Worm (Caenorhabditis elegans) whole organism, L4 larva: Measurements from ENCODE around the gene sre-30.

Experiments
- D1046.2 ChIP-seq: fragments of 200-800 bp; sonication (Bioruptor generic); IDR thresholded peaks from 2 replicates; pipeline ENCODE4 v1.3.6; 2022; ENCODE audit warnings: missing genetic modification characterization, missing compliant biosample characterization
- F26F4.8 ChIP-seq: fragments of 200-800 bp; sonication (Bioruptor generic); conservative IDR thresholded peaks from 2 replicates; pipeline ENCODE4 v1.3.6; 2022; ENCODE audit warnings: missing genetic modification characterization, missing compliant biosample characterization
- F49E8.2 ChIP-seq: sonication (generic microtip); optimal IDR thresholded peaks from 2 replicates; lab custom pipeline; 2016; ENCODE audit warnings: missing compliant biosample characterization, mild to moderate bottlenecking, missing genetic modification characterization, borderline replicate concordance
- R02D3.7 ChIP-seq: fragments of 150-350 bp; sonication (generic microtip); optimal IDR thresholded peaks from 3 replicates; lab custom pipeline; 2014; ENCODE audit warnings: missing biosample characterization, missing genetic modification characterization
- T20F7.1 ChIP-seq: fragments of 200-800 bp; sonication (Bioruptor generic); optimal IDR thresholded peaks from 2 replicates; lab custom pipeline; 2018; ENCODE audit warnings: mild to moderate bottlenecking, missing genetic modification characterization, missing compliant biosample characterization
- Y48G9A.11 ChIP-seq: fragments of 200-800 bp; sonication (Bioruptor generic); IDR thresholded peaks from 2 replicates; pipeline ENCODE4 v1.3.6; 2022; ENCODE audit warnings: missing genetic modification reagents, missing genetic modification characterization, missing compliant biosample characterization
- Y5F2A.4 ChIP-seq: fragments of 200-800 bp; sonication (Bioruptor generic); optimal IDR thresholded peaks from 2 replicates; lab custom pipeline; 2018; ENCODE audit warnings: mild to moderate bottlenecking, missing genetic modification characterization, missing compliant biosample characterization
- ZK337.2 ChIP-seq: fragments of 200-800 bp; sonication (Bioruptor generic); IDR thresholded peaks from 2 replicates; pipeline ENCODE4 v1.3.6; 2022; ENCODE audit warnings: missing genetic modification reagents, missing genetic modification characterization, missing compliant biosample characterization
- ZK546.5 ChIP-seq, 2 experiments: sonication (generic microtip); optimal IDR thresholded peaks; 2 replicates each; lab custom pipeline; 2017; ENCODE audit warnings: missing biosample characterization in 2 of 2, missing genetic modification characterization in 2 of 2
- attf-4 ChIP-seq: sonication (generic microtip); optimal IDR thresholded peaks from 3 replicates; lab custom pipeline; 2017; ENCODE audit warnings: missing biosample characterization, missing genetic modification characterization
- ceh-20 ChIP-seq: fragments of 200-800 bp; sonication (Bioruptor generic); IDR thresholded peaks from 2 replicates; pipeline ENCODE4 v1.3.6; 2022; ENCODE audit warnings: missing genetic modification reagents, missing genetic modification characterization, missing compliant biosample characterization
- ceh-44 ChIP-seq: fragments of 200-800 bp; sonication (Bioruptor generic); IDR thresholded peaks from 2 replicates; pipeline ENCODE4 v1.3.6; 2022; ENCODE audit warnings: missing genetic modification reagents, missing genetic modification characterization, missing compliant biosample characterization
- ces-1 ChIP-seq: fragments of 150-350 bp; sonication (generic microtip); optimal IDR thresholded peaks from 4 replicates; lab custom pipeline; 2014; ENCODE audit warnings: missing biosample characterization, missing genetic modification reagents, missing genetic modification characterization
- daf-12 ChIP-seq: fragments of 150-350 bp; optimal IDR thresholded peaks from 2 replicates; lab custom pipeline; 2014; ENCODE audit warnings: missing biosample characterization, missing genetic modification reagents, missing genetic modification characterization
- dmd-6 ChIP-seq: fragments of 200-800 bp; sonication (Bioruptor generic); IDR thresholded peaks from 2 replicates; pipeline ENCODE4 v1.3.6; 2022; ENCODE audit warnings: missing genetic modification reagents, missing genetic modification characterization, missing compliant biosample characterization
- duxl-1 ChIP-seq: sonication (generic microtip); optimal IDR thresholded peaks from 2 replicates; lab custom pipeline; 2016; ENCODE audit warnings: mild to moderate bottlenecking, missing genetic modification characterization, moderate library complexity, missing compliant biosample characterization; ENCODE audit not compliant: poor library complexity
- dve-1 ChIP-seq: sonication (generic microtip); optimal IDR thresholded peaks from 2 replicates; lab custom pipeline; 2017; ENCODE audit warnings: antibody characterized with exemption, mild to moderate bottlenecking, missing genetic modification characterization, missing compliant biosample characterization; ENCODE audit not compliant: insufficient read depth
- egl-43 ChIP-seq: fragments of 200-800 bp; sonication (Bioruptor generic); IDR thresholded peaks from 2 replicates; pipeline ENCODE4 v1.3.6; 2022; ENCODE audit warnings: missing genetic modification reagents, missing genetic modification characterization, missing compliant biosample characterization
- hif-1 ChIP-seq, 2 experiments: sonication (generic microtip); optimal IDR thresholded peaks; 2 replicates each; lab custom pipeline; 2016 to 2017; ENCODE audit warnings: missing compliant biosample characterization in 2 of 2, missing genetic modification characterization in 2 of 2, missing genetic modification reagents in 2 of 2, missing genotype in 2 of 2, mild to moderate bottlenecking in 1 of 2
- hlh-30 ChIP-seq: sonication (generic microtip); optimal IDR thresholded peaks from 2 replicates; lab custom pipeline; 2017; ENCODE audit warnings: antibody characterized with exemption, mild to moderate bottlenecking, missing genetic modification characterization, missing compliant biosample characterization; ENCODE audit not compliant: insufficient read depth
- hmg-1.1 ChIP-seq: fragments of 200-800 bp; sonication (Bioruptor generic); IDR thresholded peaks from 2 replicates; pipeline ENCODE4 v1.3.6; 2022; ENCODE audit warnings: missing genetic modification reagents, missing genetic modification characterization, missing compliant biosample characterization
- jun-1 ChIP-seq: fragments of 150-350 bp; optimal IDR thresholded peaks from 2 replicates; lab custom pipeline; 2014; ENCODE audit warnings: missing biosample characterization, missing genetic modification reagents, missing genetic modification characterization
- lim-7 ChIP-seq: fragments of 200-800 bp; sonication (Bioruptor generic); IDR thresholded peaks from 2 replicates; pipeline ENCODE4 v1.3.6; 2022; ENCODE audit warnings: missing genetic modification characterization, missing compliant biosample characterization
- lin-38 ChIP-seq: fragments of 200-800 bp; sonication (Bioruptor generic); IDR thresholded peaks from 2 replicates; pipeline ENCODE4 v1.3.6; 2022; ENCODE audit warnings: missing genetic modification reagents, missing genetic modification characterization, missing compliant biosample characterization
- lsy-2 ChIP-seq, 2 experiments: fragments of 150-350 bp in 1 of 2; sonication (generic microtip) in 1 of 2; optimal IDR thresholded peaks; 2 replicates each; lab custom pipeline; 2014 to 2017; ENCODE audit warnings: missing biosample characterization in 2 of 2, missing genetic modification characterization in 2 of 2
- madf-9 ChIP-seq: fragments of 200-800 bp; sonication (Bioruptor generic); conservative IDR thresholded peaks from 2 replicates; pipeline ENCODE4 v1.3.6; 2022; ENCODE audit warnings: missing genetic modification reagents, missing genetic modification characterization, missing compliant biosample characterization
- mdl-1 ChIP-seq, 2 experiments: fragments of 150-350 bp in 1 of 2; sonication (generic microtip) in 1 of 2; optimal IDR thresholded peaks; 2 replicates each; lab custom pipeline; 2014 to 2017; ENCODE audit warnings: missing biosample characterization in 2 of 2, missing genetic modification characterization in 2 of 2
- mdt-29 ChIP-seq: fragments of 200-800 bp; sonication (Bioruptor generic); IDR thresholded peaks from 2 replicates; pipeline ENCODE4 v1.3.6; 2022; ENCODE audit warnings: missing genetic modification reagents, missing genetic modification characterization, missing compliant biosample characterization
- mep-1 ChIP-seq: fragments of 150-350 bp; sonication (generic microtip); optimal IDR thresholded peaks from 3 replicates; lab custom pipeline; 2014; ENCODE audit warnings: missing biosample characterization, missing genetic modification characterization
- mxl-2 ChIP-seq: fragments of 200-800 bp; sonication (Bioruptor generic); conservative IDR thresholded peaks from 2 replicates; pipeline ENCODE4 v1.3.6; 2022; ENCODE audit warnings: missing genetic modification reagents, missing genetic modification characterization, missing compliant biosample characterization
- nhr-10 ChIP-seq: fragments of 150-350 bp; optimal IDR thresholded peaks from 2 replicates; lab custom pipeline; 2014; ENCODE audit warnings: missing biosample characterization, missing genetic modification characterization
- nhr-11 ChIP-seq: fragments of 150-350 bp; optimal IDR thresholded peaks from 2 replicates; lab custom pipeline; 2014; ENCODE audit warnings: missing biosample characterization, missing genetic modification characterization
- nhr-111 ChIP-seq: fragments of 200-800 bp; sonication (Bioruptor generic); optimal IDR thresholded peaks from 2 replicates; lab custom pipeline; 2018; ENCODE audit warnings: mild to moderate bottlenecking, missing genetic modification characterization, missing compliant biosample characterization
- nhr-237 ChIP-seq: sonication (generic microtip); optimal IDR thresholded peaks from 2 replicates; lab custom pipeline; 2017; ENCODE audit warnings: missing biosample characterization, missing genetic modification characterization
- nhr-6 ChIP-seq: fragments of 150-350 bp; optimal IDR thresholded peaks from 2 replicates; lab custom pipeline; 2014; ENCODE audit warnings: missing biosample characterization, missing genetic modification characterization
- pha-4 ChIP-seq, 2 experiments: fragments of 150-350 bp in 1 of 2; fragments of 200-800 bp in 1 of 2; sonication (Bioruptor generic) in 1 of 2; IDR thresholded peaks in 1 of 2; optimal IDR thresholded peaks in 1 of 2; 2 replicates each; pipeline versions ENCODE4 v1.3.6 to Lab custom; 2014 to 2022; ENCODE audit warnings: missing genetic modification characterization in 2 of 2, missing genetic modification reagents in 2 of 2, missing biosample characterization in 1 of 2, missing compliant biosample characterization in 1 of 2
- pqm-1 ChIP-seq: sonication (generic microtip); optimal IDR thresholded peaks from 2 replicates; lab custom pipeline; 2017; ENCODE audit warnings: missing biosample characterization, missing genetic modification characterization
- rbr-2 ChIP-seq: sonication (generic microtip); optimal IDR thresholded peaks from 2 replicates; lab custom pipeline; 2016; ENCODE audit warnings: missing genotype, missing genetic modification characterization, missing compliant biosample characterization
- sdz-12 ChIP-seq: fragments of 200-800 bp; sonication (Bioruptor generic); optimal IDR thresholded peaks from 2 replicates; lab custom pipeline; 2018; ENCODE audit warnings: mild to moderate bottlenecking, missing genetic modification characterization, missing compliant biosample characterization
- snpc-4 ChIP-seq: fragments of 150-350 bp; optimal IDR thresholded peaks from 2 replicates; lab custom pipeline; 2014; ENCODE audit warnings: missing biosample characterization, missing genetic modification characterization
- zip-2 ChIP-seq: fragments of 150-350 bp; optimal IDR thresholded peaks from 2 replicates; lab custom pipeline; 2014; ENCODE audit warnings: missing biosample characterization, missing genetic modification characterization
- ztf-11 ChIP-seq: fragments of 150-350 bp; optimal IDR thresholded peaks from 2 replicates; lab custom pipeline; 2014; ENCODE audit warnings: missing biosample characterization, missing genetic modification characterization

Gene sre-30

DNA sequence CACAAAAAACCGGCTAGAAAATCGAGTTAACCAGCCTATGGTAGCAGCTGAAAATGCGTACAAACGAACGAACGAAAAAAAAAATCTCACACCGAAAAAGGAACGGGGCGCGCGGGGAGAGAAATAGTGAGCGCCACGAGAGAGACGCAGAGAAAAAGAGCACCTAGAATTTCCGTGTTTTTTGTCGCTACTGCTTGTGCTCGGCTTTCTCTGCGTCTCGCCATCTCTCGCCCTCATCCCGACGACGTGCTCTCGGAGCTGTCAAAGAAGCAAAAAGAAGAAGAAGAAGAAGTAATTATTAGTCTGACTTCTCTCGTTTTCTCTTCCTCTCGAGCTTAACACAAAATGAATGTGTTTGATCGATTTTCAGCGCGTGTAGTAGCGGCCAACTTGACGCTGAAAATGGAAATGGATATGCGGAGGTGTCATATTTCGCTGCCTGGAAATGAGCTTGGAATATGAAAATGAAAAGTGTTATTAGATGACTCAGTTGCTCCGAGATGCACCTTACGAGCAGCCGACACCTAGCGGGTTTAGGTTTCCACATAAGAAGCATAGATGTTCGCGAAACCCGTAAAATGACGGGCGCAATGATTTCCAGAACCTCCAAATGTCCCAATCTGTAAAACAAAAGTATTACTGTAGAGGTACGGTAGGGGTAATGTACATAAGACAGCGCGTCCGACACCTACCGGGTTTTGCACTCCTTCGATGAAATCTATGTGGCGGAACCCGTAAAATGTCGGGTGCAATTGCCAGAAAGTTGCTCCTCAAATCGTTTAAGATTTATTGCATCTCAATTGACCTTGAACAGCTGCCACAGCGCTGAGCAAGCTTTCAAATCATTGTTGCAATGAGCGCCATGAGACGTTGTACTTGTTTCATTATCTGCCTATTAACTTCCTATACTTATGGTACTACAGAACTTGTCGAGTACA lies 23.4 kb downstream of the sre-30 start, which contains the start of gene btb-14 (continued):
- no peak for TF ChIP-seq dve-1
- TF ChIP-seq hif-1 (tag; optimal IDR thresholded peaks at IDR 0.05; lab: Kevin White, UChicago), result peak in 1 of 2 experiments; percentile 4
- no peak for TF ChIP-seq daf-12
- TF ChIP-seq nhr-111 (GFP tag; lab: Kevin White, UChicago), result no peak
- no peak for TF ChIP-seq duxl-1 (tag; lab: Kevin White, UChicago)
- 0 out of 2 replicates have a peak, but pooled peaks have one; percentile 44 for TF ChIP-seq egl-43 (GFP tag; lab: Robert Waterston, UW)
- peak; percentile 12; the same call in 1 of the 2 replicates for TF ChIP-seq dmd-6
- no peak for TF ChIP-seq mxl-2 (GFP tag; lab: Robert Waterston, UW)
- TF ChIP-seq D1046.2 (GFP tag; lab: Robert Waterston, UW), result no peak
- no peak for TF ChIP-seq ZK337.2 (GFP tag; lab: Robert Waterston, UW)
- peak in 1 of 2 experiments; percentile 21 for TF ChIP-seq mdl-1 (tag; optimal IDR thresholded peaks at IDR 0.05; lab: Kevin White, UChicago)
- TF ChIP-seq Y48G9A.11 (GFP tag; lab: Robert Waterston, UW), result no peak
- TF ChIP-seq zip-2, result no peak
- TF ChIP-seq F26F4.8, result no peak
- TF ChIP-seq hmg-1.1 (GFP tag; lab: Robert Waterston, UW), result peak; percentile 64; the same call in 1 of the 2 replicates
- TF ChIP-seq, all 104 proteins: peak for 11

DNA sequence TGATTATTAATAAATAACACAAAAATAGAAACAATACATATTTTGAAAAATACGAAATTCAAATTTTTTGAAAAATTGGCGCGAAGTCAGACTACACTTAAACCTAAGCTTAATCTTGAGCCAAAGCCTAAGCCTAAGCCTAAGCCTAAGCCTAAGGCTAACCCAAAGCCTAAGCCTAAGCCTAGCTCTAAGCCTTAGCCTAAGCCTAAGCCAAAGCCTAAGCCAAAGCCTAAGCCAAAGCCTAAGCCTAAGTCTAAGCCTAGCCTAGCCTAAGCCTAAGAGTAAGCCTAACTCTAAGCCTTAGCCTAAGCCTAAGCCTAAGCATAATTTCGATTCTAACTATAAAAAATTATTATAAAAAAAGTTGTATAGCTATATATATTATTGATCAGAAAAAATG lies 25.4 kb downstream of the sre-30 start:
- TF ChIP-seq F49E8.2 (no peak), nhr-10 (tag; lab: Kevin White, UChicago) (no peak), mdt-29 (GFP tag; lab: Robert Waterston, UW) (no peak)
- TF ChIP-seq, all 104 proteins: peak for 0

DNA sequence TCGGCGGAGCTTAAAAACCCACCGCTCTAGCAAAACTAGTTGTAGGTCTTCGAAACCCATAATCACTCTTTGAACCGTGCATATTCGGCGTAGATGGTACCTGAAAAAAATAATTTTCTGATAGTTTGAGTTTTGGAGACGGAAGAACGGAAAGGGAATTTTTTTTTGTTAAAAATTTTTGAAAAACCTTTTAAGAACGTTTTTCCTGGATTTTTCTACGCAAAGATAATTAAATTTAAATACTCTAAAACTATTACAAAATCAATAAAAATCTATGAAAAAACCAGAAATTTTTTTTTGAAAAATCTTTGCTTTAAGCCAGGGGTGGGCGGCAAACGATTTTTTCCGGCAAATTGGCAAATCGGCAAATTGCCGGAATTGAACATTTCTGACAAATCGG lies 26.9 kb downstream of the sre-30 start, which contains the start of gene marc-5:
marc-5 (minus strand) TSS at position 101 of the 400 bp plus-strand sequence.
- no peak for TF ChIP-seq lim-7
- TF ChIP-seq, all 104 proteins: peak for 0

- no peak for TF ChIP-seq pha-4 (GFP tag; IDR thresholded peaks at IDR 0.05; lab: Robert Waterston, UW)
- no peak for TF ChIP-seq pha-4 (tag; optimal IDR thresholded peaks at IDR 0.05; lab: Kevin White, UChicago)
- no peak for TF ChIP-seq ces-1 (GFP tag; lab: Kevin White, UChicago)
- TF ChIP-seq lsy-2 (tag; optimal IDR thresholded peaks at IDR 0.05; lab: Kevin White, UChicago), result peak in 1 of 2 experiments; percentile 8
- no peak for TF ChIP-seq mdt-29 (GFP tag; lab: Robert Waterston, UW)
- no peak for TF ChIP-seq zip-2
- TF ChIP-seq nhr-6, result peak; percentile 35
- no peak for TF ChIP-seq ceh-44 (GFP tag; lab: Robert Waterston, UW)
- no peak for TF ChIP-seq pqm-1 (tag; lab: Kevin White, UChicago)
- no peak for TF ChIP-seq ZK546.5 (tag; optimal IDR thresholded peaks at IDR 0.05; lab: Kevin White, UChicago)
- no peak for TF ChIP-seq lin-38 (GFP tag; lab: Robert Waterston, UW)
- no peak for TF ChIP-seq snpc-4 (tag; lab: Kevin White, UChicago)
- TF ChIP-seq madf-9, result no peak
- no peak for TF ChIP-seq Y5F2A.4 (GFP tag; lab: Kevin White, UChicago)
- no peak for TF ChIP-seq jun-1
- peak; percentile 53 for TF ChIP-seq hlh-30 (tag; lab: Kevin White, UChicago)
- peak; percentile 42 for TF ChIP-seq rbr-2 (tag; lab: Kevin White, UChicago)
- TF ChIP-seq hif-1 (tag; optimal IDR thresholded peaks at IDR 0.05; lab: Kevin White, UChicago), result no peak
- TF ChIP-seq nhr-237 (tag; lab: Kevin White, UChicago), result no peak
- no peak for TF ChIP-seq sdz-12 (GFP tag; lab: Kevin White, UChicago)
- peak; percentile 35 for TF ChIP-seq mep-1 (tag; lab: Kevin White, UChicago)
- TF ChIP-seq attf-4 (tag; lab: Kevin White, UChicago), result no peak
- no peak for TF ChIP-seq T20F7.1
- peak; percentile 18 for TF ChIP-seq nhr-11 (tag; lab: Kevin White, UChicago)
- TF ChIP-seq R02D3.7 (tag; lab: Kevin White, UChicago), result no peak
- no peak for TF ChIP-seq ceh-20 (GFP tag; lab: Robert Waterston, UW)
- no peak for TF ChIP-seq ztf-11 (tag; lab: Kevin White, UChicago)
- TF ChIP-seq D1046.2 (GFP tag; lab: Robert Waterston, UW), result no peak
- TF ChIP-seq mdl-1 (tag; optimal IDR thresholded peaks at IDR 0.05; lab: Kevin White, UChicago), result peak in 1 of 2 experiments; percentile 23
Measured at ce11 chrII:12378793-12379192, 27.5 kb downstream of the sre-30 start.
